Worm (Caenorhabditis elegans): ENCODE results near the gene F59B2.9.
A peak's percentile ranks its signal among the peaks of the same experiment; 100 is the strongest.

F59B2.9 gene

DNA sequence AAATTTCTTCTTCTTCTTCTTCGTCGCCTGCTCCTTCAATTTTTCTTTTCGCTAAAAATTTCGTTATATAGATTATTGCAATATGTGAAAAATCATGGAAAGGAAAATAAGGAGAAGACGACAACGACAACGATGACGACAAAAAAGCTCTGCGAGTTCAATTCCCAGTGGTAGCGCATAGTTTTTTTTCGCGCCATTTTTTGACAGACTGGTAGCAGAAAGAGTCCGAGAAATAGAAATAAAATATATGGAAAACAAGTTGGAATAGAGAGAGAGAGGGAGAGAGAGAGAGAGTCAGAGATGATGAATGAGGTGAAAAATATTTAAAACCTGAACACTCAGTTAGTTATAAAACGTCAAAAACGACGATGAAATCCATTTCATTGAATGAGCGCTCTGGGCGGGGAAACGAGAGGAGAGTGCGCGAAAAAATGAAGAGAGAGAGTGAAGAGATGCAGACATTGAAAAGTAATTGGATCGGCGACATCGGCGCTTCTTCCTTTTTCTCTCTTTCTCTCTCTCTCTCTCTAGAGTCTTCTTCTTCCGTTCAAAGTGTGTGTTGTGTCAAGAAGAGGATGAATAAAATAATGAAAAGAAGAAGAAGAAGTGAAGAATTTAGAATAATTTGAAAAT, 30.2 kb downstream of the F59B2.9 start, which contains the start of gene pde-2:
Gene pde-2 (minus strand): TSS at position 51 of the 633 bp plus-strand sequence.
- TF ChIP-seq skn-1 (tag; optimal IDR thresholded peaks at IDR 0.05) (no peak), sem-4 (tag; optimal IDR thresholded peaks at IDR 0.05) (peak; percentile 76), ztf-4 (tag; optimal IDR thresholded peaks at IDR 0.05) (peak; percentile 37), snpc-4 (tag; optimal IDR thresholded peaks at IDR 0.05) (peak; percentile 61), C34F6.9 (tag; optimal IDR thresholded peaks at IDR 0.05) (peak; percentile 81), mdl-1 (tag; optimal IDR thresholded peaks at IDR 0.05) (peak in 1 of 2 experiments; percentile 16), unc-39 (tag; optimal IDR thresholded peaks at IDR 0.05) (no peak), unc-55 (GFP tag; optimal IDR thresholded peaks at IDR 0.05) (peak; percentile 50), ZK546.5 (tag; optimal IDR thresholded peaks at IDR 0.05) (no peak), nhr-129 (tag; optimal IDR thresholded peaks at IDR 0.05) (peak; percentile 74), sma-9 (GFP tag; optimal IDR thresholded peaks at IDR 0.05) (peak; percentile 74), sma-9 (tag; optimal IDR thresholded peaks at IDR 0.05) (no peak), fos-1 (tag; optimal IDR thresholded peaks at IDR 0.05) (peak; percentile 36), nhr-25 (tag; optimal IDR thresholded peaks at IDR 0.05) (peak; percentile 38), nhr-6 (tag; optimal IDR thresholded peaks at IDR 0.05) (peak; percentile 61), sma-3 (GFP tag; optimal IDR thresholded peaks at IDR 0.05) (peak; percentile 6), F13H6.1 (tag; optimal IDR thresholded peaks at IDR 0.05) (peak; percentile 68), lin-13 (GFP tag; optimal IDR thresholded peaks at IDR 0.05) (peak; percentile 11), Y55F3AM.14 (GFP tag; optimal IDR thresholded peaks at IDR 0.05) (peak; percentile 12), nhr-237 (tag; optimal IDR thresholded peaks at IDR 0.05) (no peak), zag-1 (tag; optimal IDR thresholded peaks at IDR 0.05) (peak; percentile 75), crh-2 (tag; optimal IDR thresholded peaks at IDR 0.05) (peak; percentile 77), aly-2 (tag; optimal IDR thresholded peaks at IDR 0.05) (no peak), mab-5 (tag; optimal IDR thresholded peaks at IDR 0.05) (no peak), lsy-2 (tag; optimal IDR thresholded peaks at IDR 0.05) (peak in 1 of 2 experiments; percentile 69)

DNA sequence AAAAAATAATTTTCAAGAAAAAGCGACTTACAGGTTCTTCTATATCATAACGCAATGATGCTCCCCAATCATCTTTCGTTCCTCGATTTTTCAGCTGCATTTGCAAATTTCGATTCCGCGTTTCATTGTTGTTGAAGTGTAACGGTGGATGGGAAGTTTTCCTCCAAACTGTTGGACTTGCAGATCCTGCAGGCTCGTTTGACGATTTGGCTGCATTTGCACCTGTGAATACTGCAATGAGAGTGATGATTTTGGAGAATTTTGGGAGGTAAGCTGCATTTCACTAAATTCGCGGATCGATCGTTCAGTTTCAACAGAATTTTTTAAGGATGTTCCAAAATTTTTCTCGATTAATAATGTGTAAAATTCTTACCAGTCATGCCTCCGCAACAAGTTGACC, 31.3 kb downstream of the F59B2.9 start:
- TF ChIP-seq alr-1 (tag; optimal IDR thresholded peaks at IDR 0.05) (no peak), mdl-1 (tag; optimal IDR thresholded peaks at IDR 0.05) (no peak), unc-62 (GFP tag; optimal IDR thresholded peaks at IDR 0.05) (no peak), ztf-4 (tag; optimal IDR thresholded peaks at IDR 0.05) (no peak), lin-39 (tag; optimal IDR thresholded peaks at IDR 0.05) (no peak), egl-27 (tag; optimal IDR thresholded peaks at IDR 0.05) (no peak), blmp-1 (tag; optimal IDR thresholded peaks at IDR 0.05; ENCODE audit: insufficient read depth) (no peak), ZK546.5 (tag; optimal IDR thresholded peaks at IDR 0.05) (no peak), ceh-16 (tag; optimal IDR thresholded peaks at IDR 0.05) (no peak), nhr-21 (tag; optimal IDR thresholded peaks at IDR 0.05) (no peak), nhr-77 (tag; optimal IDR thresholded peaks at IDR 0.05) (no peak), nhr-129 (tag; optimal IDR thresholded peaks at IDR 0.05) (no peak), Y55F3AM.14 (GFP tag; optimal IDR thresholded peaks at IDR 0.05) (no peak), ztf-11 (tag; optimal IDR thresholded peaks at IDR 0.05) (no peak), ama-1 (optimal IDR thresholded peaks at IDR 0.05) (no peak)

DNA sequence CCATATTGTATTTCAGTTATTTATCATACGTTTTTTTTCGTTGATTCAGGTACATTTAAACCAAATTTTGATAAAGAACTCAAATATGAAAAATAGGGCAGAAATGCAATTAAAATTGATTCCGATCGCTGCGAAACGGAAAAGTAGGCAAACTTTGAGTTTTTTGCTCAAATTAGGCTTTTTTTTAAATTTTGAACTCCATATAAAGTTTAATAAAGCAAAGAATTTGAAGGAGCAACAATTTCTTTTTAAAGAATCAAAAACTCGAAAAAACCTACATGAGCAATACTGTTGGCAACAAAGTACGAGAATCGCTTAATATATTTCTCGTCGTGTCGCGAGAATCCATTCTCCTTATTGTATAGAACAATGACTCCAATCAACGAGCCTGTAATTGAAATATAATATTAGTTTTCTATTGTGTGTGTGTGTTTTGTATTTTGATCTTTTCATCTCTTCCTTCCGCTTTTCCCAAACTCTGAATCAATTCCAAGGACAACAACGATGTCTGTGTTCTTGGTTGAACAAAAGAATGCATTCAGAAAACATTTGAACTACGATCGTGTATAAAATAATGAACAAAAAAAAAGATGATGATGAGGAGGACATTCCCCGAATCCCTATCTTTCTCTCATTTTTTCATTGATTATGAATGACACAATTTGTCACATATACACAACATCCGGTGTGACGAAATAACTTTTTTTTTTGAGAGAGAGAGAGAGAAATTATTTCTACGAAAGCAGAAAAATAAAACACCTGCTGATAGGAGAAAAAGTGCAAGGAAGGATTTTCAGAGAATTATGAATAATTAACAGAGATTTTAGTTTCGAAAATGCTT, 33.5 kb downstream of the F59B2.9 start:
- TF ChIP-seq elt-1 (tag; optimal IDR thresholded peaks at IDR 0.05): no peak
- TF ChIP-seq blmp-1 (tag; optimal IDR thresholded peaks at IDR 0.05; ENCODE audit: insufficient read depth): no peak
- no peak for TF ChIP-seq mbf-1 (tag; optimal IDR thresholded peaks at IDR 0.05)
- TF ChIP-seq unc-62 (GFP tag; optimal IDR thresholded peaks at IDR 0.05): no peak
- TF ChIP-seq nhr-25 (tag; optimal IDR thresholded peaks at IDR 0.05): peak; percentile 36
- no peak for TF ChIP-seq gmeb-1 (tag; optimal IDR thresholded peaks at IDR 0.05)
- no peak for TF ChIP-seq snpc-4 (tag; optimal IDR thresholded peaks at IDR 0.05)
- no peak for TF ChIP-seq nhr-21 (tag; optimal IDR thresholded peaks at IDR 0.05)
- TF ChIP-seq ama-1 (optimal IDR thresholded peaks at IDR 0.05): no peak
- no peak for TF ChIP-seq aly-2 (tag; optimal IDR thresholded peaks at IDR 0.05)
- peak; percentile 34 for TF ChIP-seq C34F6.9 (tag; optimal IDR thresholded peaks at IDR 0.05)
- TF ChIP-seq dmd-4 (tag; optimal IDR thresholded peaks at IDR 0.05): no peak
- no peak for TF ChIP-seq egl-27 (tag; optimal IDR thresholded peaks at IDR 0.05)
- TF ChIP-seq nhr-11 (tag; optimal IDR thresholded peaks at IDR 0.05): no peak
- TF ChIP-seq nhr-12 (tag; optimal IDR thresholded peaks at IDR 0.05): no peak
- no peak for TF ChIP-seq lin-13 (GFP tag; optimal IDR thresholded peaks at IDR 0.05)
- no peak for TF ChIP-seq F13H6.1 (tag; optimal IDR thresholded peaks at IDR 0.05)
- TF ChIP-seq fos-1 (tag; optimal IDR thresholded peaks at IDR 0.05): peak; percentile 15
- no peak for TF ChIP-seq nhr-129 (tag; optimal IDR thresholded peaks at IDR 0.05)
- no peak for TF ChIP-seq peb-1 (tag; optimal IDR thresholded peaks at IDR 0.05)
- TF ChIP-seq lin-39 (tag; optimal IDR thresholded peaks at IDR 0.05): no peak
- TF ChIP-seq crh-2 (tag; optimal IDR thresholded peaks at IDR 0.05): peak; percentile 2
- TF ChIP-seq zag-1 (tag; optimal IDR thresholded peaks at IDR 0.05): no peak
- no peak for TF ChIP-seq elt-3 (tag; optimal IDR thresholded peaks at IDR 0.05)
- no peak for TF ChIP-seq skn-1 (tag; optimal IDR thresholded peaks at IDR 0.05)
- TF ChIP-seq ceh-16 (tag; optimal IDR thresholded peaks at IDR 0.05): no peak
- no peak for TF ChIP-seq ztf-11 (tag; optimal IDR thresholded peaks at IDR 0.05)
- TF ChIP-seq Y55F3AM.14 (GFP tag; optimal IDR thresholded peaks at IDR 0.05): peak; percentile 55
- TF ChIP-seq sma-9 (GFP tag; optimal IDR thresholded peaks at IDR 0.05): peak; percentile 37
- no peak for TF ChIP-seq sma-9 (tag; optimal IDR thresholded peaks at IDR 0.05)
- TF ChIP-seq lsy-2 (tag; optimal IDR thresholded peaks at IDR 0.05): peak in 1 of 2 experiments; percentile 36
- TF ChIP-seq nhr-237 (tag; optimal IDR thresholded peaks at IDR 0.05): no peak
- no peak for TF ChIP-seq unc-39 (tag; optimal IDR thresholded peaks at IDR 0.05)
- TF ChIP-seq nhr-77 (tag; optimal IDR thresholded peaks at IDR 0.05): no peak
- TF ChIP-seq ztf-1 (GFP tag; conservative IDR thresholded peaks at IDR 0.05): no peak

All from whole organism, L2 larva.